5 fruit fly cellular contexts compared by ENCODE assay signal in genomic region chrX:17301705-17302104, dm6.
TF ChIP-seq lines count a peak whose summit lies in the region.

Gene Fim (minus strand): TSS chrX:17301929.

- no peak for TF ChIP-seq CTCF in whole organism, embryonic (GFP tag; optimal IDR thresholded peaks at IDR 0.05; lab: Kevin White, UChicago)

TF ChIP-seq in whole organism, adult, 20 proteins besides CTCF, POLR2A, EP300 and RAD21:
- peak; percentile 59 for TF ChIP-seq kay (GFP tag; lab: Kevin White, UChicago; ENCODE audit: borderline replicate concordance)
- no peak for TF ChIP-seq CG14711 (tag; optimal IDR thresholded peaks at IDR 0.05; lab: Kevin White, UChicago)
- peak; percentile 37 for TF ChIP-seq Mnt (GFP tag; optimal IDR thresholded peaks at IDR 0.05; lab: Kevin White, UChicago)

TF ChIP-seq in whole organism, embryonic, 481 proteins besides CTCF, POLR2A, EP300 and RAD21 (continues in another document):
- TF ChIP-seq CG17361 (GFP tag; IDR thresholded peaks at IDR 0.05; lab: Robert Waterston, UW), result no peak
- TF ChIP-seq tap (tag; optimal IDR thresholded peaks at IDR 0.05; lab: Kevin White, UChicago), result no peak
- peak in 1 of 2 experiments; percentile 53 for TF ChIP-seq eve (GFP tag; optimal IDR thresholded peaks at IDR 0.05; lab: Kevin White, UChicago)
- peak; percentile 14 for TF ChIP-seq Fer1 (GFP tag; optimal IDR thresholded peaks at IDR 0.05; lab: Kevin White, UChicago)
- TF ChIP-seq Max (GFP tag; optimal IDR thresholded peaks at IDR 0.05; lab: Kevin White, UChicago), result no peak
- peak; percentile 13 for TF ChIP-seq CG17568 (GFP tag; optimal IDR thresholded peaks at IDR 0.05; lab: Kevin White, UChicago)
- no peak for TF ChIP-seq wdn (GFP tag; IDR thresholded peaks at IDR 0.05; lab: Robert Waterston, UW)
- peak; percentile 18 for TF ChIP-seq stwl (tag; optimal IDR thresholded peaks at IDR 0.05; lab: Kevin White, UChicago)
- TF ChIP-seq dpn (GFP tag; optimal IDR thresholded peaks at IDR 0.05; lab: Kevin White, UChicago), result no peak
- peak; percentile 20 for TF ChIP-seq CG12659 (GFP tag; optimal IDR thresholded peaks at IDR 0.05; lab: Kevin White, UChicago)
- no peak for TF ChIP-seq CG8290 (GFP tag; optimal IDR thresholded peaks at IDR 0.05; lab: Kevin White, UChicago)
- peak in 1 of 2 experiments; percentile 31 for TF ChIP-seq CG8290 (tag; optimal IDR thresholded peaks at IDR 0.05; lab: Kevin White, UChicago)
- TF ChIP-seq CG10979 (tag; optimal IDR thresholded peaks at IDR 0.05; lab: Kevin White, UChicago), result no peak
- TF ChIP-seq CG34422 (GFP tag; IDR thresholded peaks at IDR 0.05; lab: Robert Waterston, UW), result peak; percentile 29; the same call in 1 of the 3 replicates
- TF ChIP-seq amos (GFP tag; IDR thresholded peaks at IDR 0.05; lab: Robert Waterston, UW; ENCODE audit: partially characterized antibody), result peak; percentile 38; the same call in 1 of the 2 replicates
- TF ChIP-seq MESR4 (GFP tag; optimal IDR thresholded peaks at IDR 0.05; lab: Kevin White, UChicago), result peak; percentile 42
- TF ChIP-seq Jarid2 (GFP tag; optimal IDR thresholded peaks at IDR 0.05; lab: Kevin White, UChicago), result peak; percentile 80
- peak; percentile 33 for TF ChIP-seq CG12299 (tag; optimal IDR thresholded peaks at IDR 0.05; lab: Kevin White, UChicago)
- peak; percentile 3 for TF ChIP-seq CG8924 (tag; optimal IDR thresholded peaks at IDR 0.05; lab: Kevin White, UChicago)
- TF ChIP-seq Sry-δ (GFP tag; optimal IDR thresholded peaks at IDR 0.05; lab: Kevin White, UChicago), result peak; percentile 24
- peak; percentile 9 for TF ChIP-seq pzg (GFP tag; optimal IDR thresholded peaks at IDR 0.05; lab: Kevin White, UChicago)
- TF ChIP-seq Med (GFP tag; lab: Kevin White, UChicago), result peak; percentile 58

TF ChIP-seq in whole organism, prepupa, 60 proteins besides CTCF, POLR2A, EP300 and RAD21:
- TF ChIP-seq CG11902 (GFP tag; optimal IDR thresholded peaks at IDR 0.05; lab: Kevin White, UChicago), result no peak
- TF ChIP-seq fkh (GFP tag; optimal IDR thresholded peaks at IDR 0.05; lab: Kevin White, UChicago), result peak; percentile 6
- 0 out of 3 replicates have a peak, but pooled peaks have one; percentile 24 for TF ChIP-seq eg (GFP tag; IDR thresholded peaks at IDR 0.05; lab: Robert Waterston, UW)
- TF ChIP-seq cyc (GFP tag; optimal IDR thresholded peaks at IDR 0.05; lab: Kevin White, UChicago), result no peak
- no peak for TF ChIP-seq CG10669 (GFP tag; optimal IDR thresholded peaks at IDR 0.05; lab: Kevin White, UChicago)
- no peak for TF ChIP-seq Eip75B (GFP tag; optimal IDR thresholded peaks at IDR 0.05; lab: Kevin White, UChicago)
- peak; percentile 13 for TF ChIP-seq svp (GFP tag; lab: Kevin White, UChicago)
- TF ChIP-seq vri (GFP tag; optimal IDR thresholded peaks at IDR 0.05; lab: Kevin White, UChicago), result peak; percentile 19
- peak; percentile 66 for TF ChIP-seq Eip78C (GFP tag; lab: Kevin White, UChicago)
- no peak for TF ChIP-seq Blimp-1 (GFP tag; optimal IDR thresholded peaks at IDR 0.05; lab: Kevin White, UChicago)
- no peak for TF ChIP-seq lz (GFP tag; optimal IDR thresholded peaks at IDR 0.05; lab: Kevin White, UChicago)
- TF ChIP-seq ss (GFP tag; optimal IDR thresholded peaks at IDR 0.05; lab: Kevin White, UChicago), result peak in 1 of 2 experiments; percentile 27
- TF ChIP-seq CG6163 (GFP tag; IDR thresholded peaks at IDR 0.05; lab: Robert Waterston, UW), result 0 out of 3 replicates have a peak, but pooled peaks have one; percentile 7

TF ChIP-seq in whole organism, pupa, 21 proteins besides CTCF, POLR2A, EP300 and RAD21:
- TF ChIP-seq CG4496 (GFP tag; IDR thresholded peaks at IDR 0.05; lab: Robert Waterston, UW) (no peak), Pif1A (GFP tag; optimal IDR thresholded peaks at IDR 0.05; lab: Kevin White, UChicago) (peak; percentile 7), Pif1B (GFP tag; optimal IDR thresholded peaks at IDR 0.05; lab: Kevin White, UChicago) (peak; percentile 12), CG34367 (tag; optimal IDR thresholded peaks at IDR 0.05; lab: Kevin White, UChicago) (peak; percentile 0)

TF ChIP-seq in whole organism, wandering third instar larva, 38 proteins besides CTCF, POLR2A, EP300 and RAD21:
- no peak for TF ChIP-seq ey (GFP tag; optimal IDR thresholded peaks at IDR 0.05; lab: Kevin White, UChicago)
- TF ChIP-seq psq (GFP tag; optimal IDR thresholded peaks at IDR 0.05; lab: Kevin White, UChicago), result no peak
- peak; percentile 30 for TF ChIP-seq Hr83 (GFP tag; optimal IDR thresholded peaks at IDR 0.05; lab: Kevin White, UChicago; ENCODE audit: poor library complexity, severe bottlenecking)
- no peak for TF ChIP-seq CrebA (GFP tag; optimal IDR thresholded peaks at IDR 0.05; lab: Kevin White, UChicago; ENCODE audit: borderline replicate concordance)
- TF ChIP-seq HLH106 (tag; optimal IDR thresholded peaks at IDR 0.05; lab: Kevin White, UChicago), result no peak
- no peak for TF ChIP-seq rgr (GFP tag; optimal IDR thresholded peaks at IDR 0.05; lab: Kevin White, UChicago)
- no peak for TF ChIP-seq Dif (GFP tag; optimal IDR thresholded peaks at IDR 0.05; lab: Kevin White, UChicago; ENCODE audit: partially characterized antibody)
- TF ChIP-seq h (GFP tag; optimal IDR thresholded peaks at IDR 0.05; lab: Kevin White, UChicago), result peak; percentile 3
- TF ChIP-seq Sp1 (GFP tag; optimal IDR thresholded peaks at IDR 0.05; lab: Kevin White, UChicago), result peak; percentile 3
